Worm (Caenorhabditis elegans) whole organism, L4 larva: ENCODE measurements around the gene F27C8.3.

Experiments used
- Y75B8A.6 ChIP-seq: fragments of 200-800 bp; sonication (Bioruptor generic); IDR thresholded peaks from 2 replicates; pipeline ENCODE4 v1.3.6; 2022; ENCODE audit warnings: missing genetic modification reagents, missing genetic modification characterization, missing compliant biosample characterization
- aha-1 ChIP-seq: fragments of 150-350 bp; peaks from one replicate; lab custom pipeline; 2014; ENCODE audit warnings: missing biosample characterization, missing genetic modification characterization
- ceh-44 ChIP-seq: fragments of 200-800 bp; sonication (Bioruptor generic); IDR thresholded peaks from 2 replicates; pipeline ENCODE4 v1.3.6; 2022; ENCODE audit warnings: missing genetic modification reagents, missing genetic modification characterization, missing compliant biosample characterization
- ceh-62 ChIP-seq: sonication (generic microtip); optimal IDR thresholded peaks from 2 replicates; lab custom pipeline; 2017; ENCODE audit warnings: missing biosample characterization, missing genetic modification characterization
- daf-16 ChIP-seq, 3 experiments: sonication (generic microtip); optimal IDR thresholded peaks; 2 replicates each; lab custom pipeline; 2016 to 2017; ENCODE audit warnings: missing genetic modification characterization in 3 of 3, missing genetic modification reagents in 3 of 3, mild to moderate bottlenecking in 2 of 3, missing compliant biosample characterization in 2 of 3, missing biosample characterization in 1 of 3, moderate library complexity in 1 of 3
- dmd-6 ChIP-seq: fragments of 200-800 bp; sonication (Bioruptor generic); IDR thresholded peaks from 2 replicates; pipeline ENCODE4 v1.3.6; 2022; ENCODE audit warnings: missing genetic modification reagents, missing genetic modification characterization, missing compliant biosample characterization
- duxl-1 ChIP-seq: sonication (generic microtip); optimal IDR thresholded peaks from 2 replicates; lab custom pipeline; 2016; ENCODE audit warnings: mild to moderate bottlenecking, missing genetic modification characterization, moderate library complexity, missing compliant biosample characterization; ENCODE audit not compliant: poor library complexity
- egl-43 ChIP-seq: fragments of 200-800 bp; sonication (Bioruptor generic); IDR thresholded peaks from 2 replicates; pipeline ENCODE4 v1.3.6; 2022; ENCODE audit warnings: missing genetic modification reagents, missing genetic modification characterization, missing compliant biosample characterization
- fkh-10 ChIP-seq: fragments of 150-350 bp; optimal IDR thresholded peaks from 2 replicates; lab custom pipeline; 2014; ENCODE audit warnings: missing biosample characterization, missing genetic modification reagents, missing genetic modification characterization
- gei-8 ChIP-seq: fragments of 200-800 bp; sonication (Bioruptor generic); optimal IDR thresholded peaks from 2 replicates; lab custom pipeline; 2018; ENCODE audit warnings: mild to moderate bottlenecking, missing genetic modification characterization, missing compliant biosample characterization
- hlh-11 ChIP-seq: fragments of 200-800 bp; sonication (Bioruptor generic); optimal IDR thresholded peaks from 2 replicates; lab custom pipeline; 2018; ENCODE audit warnings: mild to moderate bottlenecking, missing genetic modification characterization, missing compliant biosample characterization
- hlh-30 ChIP-seq: sonication (generic microtip); optimal IDR thresholded peaks from 2 replicates; lab custom pipeline; 2017; ENCODE audit warnings: antibody characterized with exemption, mild to moderate bottlenecking, missing genetic modification characterization, missing compliant biosample characterization; ENCODE audit not compliant: insufficient read depth
- lin-13 ChIP-seq: fragments of 150-350 bp; optimal IDR thresholded peaks from 2 replicates; lab custom pipeline; 2014; ENCODE audit warnings: missing biosample characterization, missing genetic modification reagents, missing genetic modification characterization
- lin-29 ChIP-seq: fragments of 200-800 bp; sonication (Bioruptor generic); IDR thresholded peaks from 2 replicates; pipeline ENCODE4 v1.3.6; 2022; ENCODE audit warnings: missing genetic modification reagents, missing genetic modification characterization, missing compliant biosample characterization
- lin-39 ChIP-seq: fragments of 150-350 bp; optimal IDR thresholded peaks from 2 replicates; lab custom pipeline; 2014; ENCODE audit warnings: missing biosample characterization, missing genetic modification reagents, missing genetic modification characterization
- lsy-2 ChIP-seq, 2 experiments: fragments of 150-350 bp in 1 of 2; sonication (generic microtip) in 1 of 2; optimal IDR thresholded peaks; 2 replicates each; lab custom pipeline; 2014 to 2017; ENCODE audit warnings: missing biosample characterization in 2 of 2, missing genetic modification characterization in 2 of 2
- mdl-1 ChIP-seq, 2 experiments: fragments of 150-350 bp in 1 of 2; sonication (generic microtip) in 1 of 2; optimal IDR thresholded peaks; 2 replicates each; lab custom pipeline; 2014 to 2017; ENCODE audit warnings: missing biosample characterization in 2 of 2, missing genetic modification characterization in 2 of 2
- mep-1 ChIP-seq: fragments of 150-350 bp; sonication (generic microtip); optimal IDR thresholded peaks from 3 replicates; lab custom pipeline; 2014; ENCODE audit warnings: missing biosample characterization, missing genetic modification characterization
- nhr-11 ChIP-seq: fragments of 150-350 bp; optimal IDR thresholded peaks from 2 replicates; lab custom pipeline; 2014; ENCODE audit warnings: missing biosample characterization, missing genetic modification characterization
- nhr-111 ChIP-seq: fragments of 200-800 bp; sonication (Bioruptor generic); optimal IDR thresholded peaks from 2 replicates; lab custom pipeline; 2018; ENCODE audit warnings: mild to moderate bottlenecking, missing genetic modification characterization, missing compliant biosample characterization
- nhr-42 ChIP-seq: fragments of 200-800 bp; sonication (Bioruptor generic); IDR thresholded peaks from 2 replicates; pipeline ENCODE4 v1.3.6; 2022; ENCODE audit warnings: missing genetic modification characterization, missing compliant biosample characterization
- nhr-48 ChIP-seq: sonication (generic microtip); optimal IDR thresholded peaks from 2 replicates; lab custom pipeline; 2016; ENCODE audit warnings: mild to moderate bottlenecking, missing genetic modification characterization, missing compliant biosample characterization
- nhr-6 ChIP-seq: fragments of 150-350 bp; optimal IDR thresholded peaks from 2 replicates; lab custom pipeline; 2014; ENCODE audit warnings: missing biosample characterization, missing genetic modification characterization
- pha-4 ChIP-seq, 2 experiments: fragments of 150-350 bp in 1 of 2; fragments of 200-800 bp in 1 of 2; sonication (Bioruptor generic) in 1 of 2; IDR thresholded peaks in 1 of 2; optimal IDR thresholded peaks in 1 of 2; 2 replicates each; pipeline versions ENCODE4 v1.3.6 to Lab custom; 2014 to 2022; ENCODE audit warnings: missing genetic modification characterization in 2 of 2, missing genetic modification reagents in 2 of 2, missing biosample characterization in 1 of 2, missing compliant biosample characterization in 1 of 2
- set-16 ChIP-seq: fragments of 200-800 bp; sonication (Bioruptor generic); IDR thresholded peaks from 2 replicates; pipeline ENCODE4 v1.3.6; 2022; ENCODE audit warnings: missing genetic modification reagents, missing genetic modification characterization, missing compliant biosample characterization
- snpc-4 ChIP-seq: fragments of 150-350 bp; optimal IDR thresholded peaks from 2 replicates; lab custom pipeline; 2014; ENCODE audit warnings: missing biosample characterization, missing genetic modification characterization
- spr-3 ChIP-seq: fragments of 200-800 bp; sonication (Bioruptor generic); optimal IDR thresholded peaks from 2 replicates; lab custom pipeline; 2018; ENCODE audit warnings: mild to moderate bottlenecking, missing genetic modification characterization, missing compliant biosample characterization
- tag-97 ChIP-seq: fragments of 200-800 bp; sonication (Bioruptor generic); IDR thresholded peaks from 2 replicates; pipeline ENCODE4 v1.3.6; 2022; ENCODE audit warnings: missing genetic modification characterization, missing compliant biosample characterization
- unc-130 ChIP-seq: sonication (generic microtip); optimal IDR thresholded peaks from 2 replicates; lab custom pipeline; 2016; ENCODE audit warnings: missing genetic modification reagents, missing genetic modification characterization, missing compliant biosample characterization
- unc-62 ChIP-seq, 3 experiments: fragments of 150-350 bp in 1 of 3; sonication (generic microtip); optimal IDR thresholded peaks in 2 of 3; peaks in 1 of 3; 1 replicate in 1 of 3; 2 replicates in 2 of 3; lab custom pipeline; 2014 to 2017; ENCODE audit warnings: missing biosample characterization in 3 of 3, missing genetic modification characterization in 3 of 3, missing genetic modification reagents in 3 of 3, missing genotype in 1 of 3
- zfp-2 ChIP-seq: sonication (generic microtip); optimal IDR thresholded peaks from 2 replicates; lab custom pipeline; 2016; ENCODE audit warnings: mild to moderate bottlenecking, missing genetic modification characterization, missing compliant biosample characterization
- zfp-3 ChIP-seq: fragments of 200-800 bp; sonication (Bioruptor generic); conservative IDR thresholded peaks from 2 replicates; pipeline ENCODE4 v1.3.6; 2022; ENCODE audit warnings: missing genetic modification reagents, missing genetic modification characterization, missing compliant biosample characterization
- zip-11 ChIP-seq: fragments of 200-800 bp; sonication (Bioruptor generic); IDR thresholded peaks from 2 replicates; pipeline ENCODE4 v1.3.6; 2022; ENCODE audit warnings: missing genetic modification characterization, missing compliant biosample characterization

F27C8.3 gene

ce11 chrIV:9633889-9634288, 38.2 kb upstream of the F27C8.3 start (continued):
- TF ChIP-seq nhr-48 (tag; lab: Kevin White, UChicago) (peak; percentile 64), zfp-3 (GFP tag; lab: Robert Waterston, UW) (no peak), fkh-10 (GFP tag; lab: Kevin White, UChicago) (no peak), zfp-2 (no peak), Y75B8A.6 (GFP tag; lab: Robert Waterston, UW) (no peak), zip-11 (GFP tag; lab: Robert Waterston, UW) (no peak), egl-43 (GFP tag; lab: Robert Waterston, UW) (no peak), nhr-11 (tag; lab: Kevin White, UChicago) (no peak), lin-39 (tag; lab: Kevin White, UChicago) (no peak), snpc-4 (no peak), dmd-6 (peak; percentile 38), lsy-2 (tag; optimal IDR thresholded peaks at IDR 0.05; lab: Kevin White, UChicago) (no peak), mdl-1 (tag; optimal IDR thresholded peaks at IDR 0.05; lab: Kevin White, UChicago) (no peak)

DNA sequence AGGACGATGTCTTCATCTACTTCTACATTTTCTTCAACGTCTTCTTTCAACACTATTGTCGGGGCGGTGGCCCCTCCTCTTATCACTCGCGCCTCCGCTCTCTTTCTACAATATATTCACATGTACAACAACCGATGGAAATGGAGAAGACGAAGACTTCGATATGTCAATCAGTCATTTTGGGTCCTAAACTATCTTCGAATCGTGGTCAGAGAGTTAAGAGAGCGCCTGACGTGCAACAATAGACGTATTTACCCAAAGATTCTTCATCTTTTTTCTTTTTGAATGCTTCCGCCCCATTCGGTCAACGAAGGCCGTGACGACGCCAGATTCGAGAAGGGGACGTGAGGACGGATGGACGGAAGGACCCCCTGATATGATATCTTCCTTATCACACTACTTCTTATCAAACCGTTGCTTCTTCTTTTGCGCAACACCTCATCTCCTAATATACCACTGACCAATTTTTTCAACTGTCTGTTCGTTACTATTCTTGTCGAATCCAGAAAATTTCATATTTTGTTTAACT, 37.4 kb upstream of the F27C8.3 start:
- TF ChIP-seq nhr-111 (GFP tag; lab: Kevin White, UChicago) (no peak), hlh-11 (tag; lab: Kevin White, UChicago) (peak; percentile 32), nhr-42 (GFP tag; lab: Robert Waterston, UW) (no peak), lin-39 (tag; lab: Kevin White, UChicago) (no peak), hlh-30 (tag; lab: Kevin White, UChicago) (peak; percentile 41), unc-62 (GFP tag; optimal IDR thresholded peaks at IDR 0.05 in 1 of 2; lab: Kevin White, UChicago) (peak in 1 of 2 experiments; percentile 9), unc-62 (tag; optimal IDR thresholded peaks at IDR 0.05; lab: Kevin White, UChicago) (no peak), mdl-1 (tag; optimal IDR thresholded peaks at IDR 0.05; lab: Kevin White, UChicago) (peak in 1 of 2 experiments; percentile 26), nhr-48 (tag; lab: Kevin White, UChicago) (peak; percentile 10), ceh-62 (no peak), aha-1 (tag; lab: Kevin White, UChicago) (peak; percentile 44)
- TF ChIP-seq, all 104 proteins: peak for 6

- TF ChIP-seq Y75B8A.6 (GFP tag; lab: Robert Waterston, UW) (no peak), nhr-48 (tag; lab: Kevin White, UChicago) (no peak), zip-11 (GFP tag; lab: Robert Waterston, UW) (no peak), lin-39 (tag; lab: Kevin White, UChicago) (no peak), dmd-6 (peak; percentile 8; the same call in 1 of the 2 replicates), gei-8 (GFP tag; lab: Kevin White, UChicago) (no peak)
- TF ChIP-seq, all 104 proteins: peak for 1
These were observed 36.4 kb upstream of the F27C8.3 start for ce11 chrIV:9632094-9632493.

DNA sequence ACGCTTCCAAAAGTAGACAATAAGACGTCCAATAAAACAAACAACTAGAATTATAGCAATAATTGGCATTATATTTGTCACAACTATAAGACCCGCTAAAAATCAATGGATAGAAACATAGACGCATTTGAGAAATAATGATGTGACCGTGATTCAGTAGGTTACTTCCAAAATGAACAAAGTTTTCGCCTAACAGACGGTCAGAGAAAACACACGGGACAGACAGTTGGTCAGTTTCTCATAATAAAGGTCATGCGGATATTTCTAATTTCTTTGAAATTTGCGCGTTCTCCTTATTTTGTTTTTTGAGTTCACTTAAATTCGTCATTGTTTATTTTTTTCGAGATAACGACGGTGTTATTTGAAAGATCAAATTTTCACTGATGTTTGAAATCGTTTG, 35.9 kb upstream of the F27C8.3 start:
- TF ChIP-seq set-16 (GFP tag; lab: Robert Waterston, UW) (no peak), duxl-1 (tag; lab: Kevin White, UChicago) (no peak), ceh-44 (no peak), mep-1 (tag; lab: Kevin White, UChicago) (no peak), daf-16 (GFP tag; optimal IDR thresholded peaks at IDR 0.05; lab: Kevin White, UChicago) (no peak), daf-16 (tag; optimal IDR thresholded peaks at IDR 0.05; lab: Kevin White, UChicago) (no peak), spr-3 (GFP tag; lab: Kevin White, UChicago) (no peak), zfp-2 (no peak), zfp-3 (GFP tag; lab: Robert Waterston, UW) (no peak), tag-97 (no peak), nhr-6 (tag; lab: Kevin White, UChicago) (no peak), lin-29 (GFP tag; lab: Robert Waterston, UW) (no peak), unc-130 (GFP tag; lab: Kevin White, UChicago) (no peak), unc-62 (GFP tag; optimal IDR thresholded peaks at IDR 0.05 in 1 of 2; lab: Kevin White, UChicago) (peak in 1 of 2 experiments; percentile 33), unc-62 (tag; optimal IDR thresholded peaks at IDR 0.05; lab: Kevin White, UChicago) (no peak), lin-13 (GFP tag; lab: Kevin White, UChicago) (no peak), pha-4 (GFP tag; IDR thresholded peaks at IDR 0.05; lab: Robert Waterston, UW) (no peak), pha-4 (tag; optimal IDR thresholded peaks at IDR 0.05; lab: Kevin White, UChicago) (no peak), hlh-30 (tag; lab: Kevin White, UChicago) (peak; percentile 55)
- TF ChIP-seq, all 104 proteins: peak for 2
